Worm (Caenorhabditis elegans): Measurements from ENCODE around the gene cmtr-1.

The cmtr-1 gene

DNA sequence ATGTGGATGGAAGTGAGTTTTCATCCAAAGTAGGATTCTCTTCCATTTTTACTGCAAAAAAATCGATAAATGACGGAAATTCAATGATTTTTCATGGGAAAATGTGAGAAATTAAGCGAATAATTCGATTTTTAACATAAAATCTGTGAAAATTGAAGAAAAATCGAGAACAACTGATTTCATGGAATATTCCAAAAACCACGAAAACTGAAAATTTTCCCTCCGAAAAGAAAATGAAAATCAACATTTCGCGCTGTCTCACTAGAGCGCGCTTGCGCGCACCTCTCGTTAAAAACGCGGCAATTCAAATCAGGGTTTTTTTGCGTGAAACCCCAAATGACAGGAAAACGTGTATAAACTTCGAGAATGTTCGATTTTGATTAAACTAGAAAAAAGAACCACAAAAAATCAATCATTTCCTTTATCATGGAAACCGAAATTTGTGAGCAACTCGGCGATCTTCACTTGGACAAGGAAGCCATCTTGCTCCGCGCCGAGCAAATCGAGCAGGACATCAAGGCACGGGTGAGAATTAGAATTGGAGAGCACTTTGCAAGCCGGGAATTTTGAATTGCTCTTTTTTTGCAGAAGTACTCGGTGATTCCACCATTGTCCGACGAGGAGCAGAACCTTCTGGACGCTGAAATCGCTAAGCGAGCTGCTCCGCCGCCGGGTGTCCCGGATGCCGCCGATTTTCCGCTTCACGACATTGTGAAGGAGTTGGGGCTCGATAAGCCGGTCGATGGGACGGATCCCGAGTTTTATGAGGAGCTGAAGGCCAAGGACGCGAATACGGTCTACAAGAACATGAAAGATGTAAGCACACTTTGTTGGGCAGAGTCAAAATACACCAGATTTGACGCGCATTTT lies 15.3 kb upstream of the cmtr-1 start, which contains the start of the genes Y53F4B.9 and Y53F4B.11 (continued):
- TF ChIP-seq fkh-4 (tag; optimal IDR thresholded peaks at IDR 0.05; ENCODE audit: borderline replicate concordance) = no peak
- peak; percentile 85 for TF ChIP-seq lin-15B (tag; optimal IDR thresholded peaks at IDR 0.05)
- no peak for TF ChIP-seq ztf-4 (tag; optimal IDR thresholded peaks at IDR 0.05)
- peak; percentile 42 for TF ChIP-seq ceh-63 (GFP tag; optimal IDR thresholded peaks at IDR 0.05)
- TF ChIP-seq skn-1 (tag; optimal IDR thresholded peaks at IDR 0.05) = peak; percentile 68
- TF ChIP-seq zag-1 (tag; optimal IDR thresholded peaks at IDR 0.05) = no peak
- peak in 3 of 6 experiments; percentile 10 to 69 (median 53) for TF ChIP-seq elt-3 (tag; optimal IDR thresholded peaks at IDR 0.05)
- TF ChIP-seq ceh-90 (tag; optimal IDR thresholded peaks at IDR 0.05) = no peak
- no peak for TF ChIP-seq nhr-28 (tag; optimal IDR thresholded peaks at IDR 0.05)
- TF ChIP-seq lsy-2 (tag; optimal IDR thresholded peaks at IDR 0.05) = peak; percentile 81 to 94
- TF ChIP-seq lin-14 (GFP tag; optimal IDR thresholded peaks at IDR 0.05) = peak; percentile 69
- TF ChIP-seq nhr-85 (tag) = peak; percentile 39
- peak; percentile 22 for TF ChIP-seq ceh-8 (GFP tag; optimal IDR thresholded peaks at IDR 0.05)
- TF ChIP-seq nhr-90 (tag; optimal IDR thresholded peaks at IDR 0.05; ENCODE audit: poor library complexity) = peak; percentile 72
- TF ChIP-seq unc-86 (tag; optimal IDR thresholded peaks at IDR 0.05) = peak; percentile 69
- peak; percentile 82 for TF ChIP-seq aly-2 (tag; optimal IDR thresholded peaks at IDR 0.05)
- peak; percentile 78 for TF ChIP-seq lin-13 (GFP tag; optimal IDR thresholded peaks at IDR 0.05)
- peak; percentile 99 to 100 for TF ChIP-seq efl-1 (optimal IDR thresholded peaks at IDR 0.05)
- peak; percentile 100 for TF ChIP-seq efl-1 (GFP tag; optimal IDR thresholded peaks at IDR 0.05 in 1 of 2)
- no peak for TF ChIP-seq unc-98 (GFP tag; IDR thresholded peaks at IDR 0.05)
- peak; percentile 53 for TF ChIP-seq nhr-237 (tag; optimal IDR thresholded peaks at IDR 0.05)
- no peak for TF ChIP-seq unc-30 (tag; optimal IDR thresholded peaks at IDR 0.05)
- peak; percentile 82 for TF ChIP-seq blmp-1 (tag; optimal IDR thresholded peaks at IDR 0.05)
- TF ChIP-seq nhr-84 (tag; optimal IDR thresholded peaks at IDR 0.05) = no peak
- no peak for TF ChIP-seq nhr-76 (tag; optimal IDR thresholded peaks at IDR 0.05)
- TF ChIP-seq hpl-2 (GFP tag; optimal IDR thresholded peaks at IDR 0.05) = no peak
- TF ChIP-seq unc-130 (tag; optimal IDR thresholded peaks at IDR 0.05) = peak; percentile 65
- peak; percentile 58 for TF ChIP-seq irx-1 (tag; optimal IDR thresholded peaks at IDR 0.05)
- TF ChIP-seq sox-4 (tag; optimal IDR thresholded peaks at IDR 0.05) = peak; percentile 23
- peak; percentile 73 for TF ChIP-seq jun-1 (tag; optimal IDR thresholded peaks at IDR 0.05)
- no peak for TF ChIP-seq aha-1 (tag; optimal IDR thresholded peaks at IDR 0.05)
- TF ChIP-seq pax-3 (tag; optimal IDR thresholded peaks at IDR 0.05) = peak; percentile 63
- peak; percentile 99 to 100 (median 99) for TF ChIP-seq dpl-1 (GFP tag; optimal IDR thresholded peaks at IDR 0.05)
- no peak for TF ChIP-seq ets-5 (GFP tag; IDR thresholded peaks at IDR 0.05)
- peak; percentile 67 for TF ChIP-seq swsn-7 (tag; optimal IDR thresholded peaks at IDR 0.05)
- TF ChIP-seq mep-1 (tag; optimal IDR thresholded peaks at IDR 0.05) = peak; percentile 71
- peak; percentile 75 for TF ChIP-seq fkh-8 (tag; optimal IDR thresholded peaks at IDR 0.05)
- no peak for TF ChIP-seq nhr-12 (tag; optimal IDR thresholded peaks at IDR 0.05)
- peak; percentile 100 for TF ChIP-seq lin-35 (GFP tag; optimal IDR thresholded peaks at IDR 0.05)
- peak; percentile 89 for TF ChIP-seq rnt-1 (tag; optimal IDR thresholded peaks at IDR 0.05)
- no peak for TF ChIP-seq sup-37 (GFP tag; optimal IDR thresholded peaks at IDR 0.05)
- TF ChIP-seq mab-9 (GFP tag; IDR thresholded peaks at IDR 0.05) = peak; percentile 56; the same call in 1 of the 2 replicates
- TF ChIP-seq elt-2 (tag; optimal IDR thresholded peaks at IDR 0.05) = peak; percentile 18
- peak; percentile 67 for TF ChIP-seq xbp-1 (tag; optimal IDR thresholded peaks at IDR 0.05)
- TF ChIP-seq grh-1 (GFP tag; IDR thresholded peaks at IDR 0.05) = peak; percentile 43; the same call in 1 of the 2 replicates
- TF ChIP-seq C34B4.2 (tag; optimal IDR thresholded peaks at IDR 0.05) = no peak
- peak; percentile 75 for TF ChIP-seq nhr-20 (tag; optimal IDR thresholded peaks at IDR 0.05)
- peak; percentile 78 for TF ChIP-seq tbx-2 (tag; optimal IDR thresholded peaks at IDR 0.05)
- peak; percentile 72 for TF ChIP-seq fos-1 (tag; optimal IDR thresholded peaks at IDR 0.05)
- no peak for TF ChIP-seq egl-27 (tag; optimal IDR thresholded peaks at IDR 0.05)
- TF ChIP-seq ces-1 (GFP tag; optimal IDR thresholded peaks at IDR 0.05) = no peak
- peak; percentile 86 for TF ChIP-seq nhr-71 (tag; optimal IDR thresholded peaks at IDR 0.05)

Measured in whole organism, L1 larva.